Worm (Caenorhabditis elegans): ENCODE measurements around the gene Y32H12A.6.

ce11 chrIII:5424363-5424762 is 42.4 kb upstream of the Y32H12A.6 start:
- no peak for TF ChIP-seq pag-3 (tag; optimal IDR thresholded peaks at IDR 0.05; ENCODE audit: borderline replicate concordance)
- TF ChIP-seq pqm-1 (tag; optimal IDR thresholded peaks at IDR 0.05): no peak
- TF ChIP-seq tbx-7 (tag; optimal IDR thresholded peaks at IDR 0.05): no peak
- no peak for TF ChIP-seq sdc-2 (tag; optimal IDR thresholded peaks at IDR 0.05)
- no peak for TF ChIP-seq sox-4 (tag; optimal IDR thresholded peaks at IDR 0.05)
- TF ChIP-seq ama-1 (optimal IDR thresholded peaks at IDR 0.05): no peak
- TF ChIP-seq pha-4 (tag; optimal IDR thresholded peaks at IDR 0.05): no peak
- no peak for TF ChIP-seq C08G9.2 (tag; optimal IDR thresholded peaks at IDR 0.05)
- no peak for TF ChIP-seq unc-55 (GFP tag; optimal IDR thresholded peaks at IDR 0.05)
- no peak for TF ChIP-seq ceh-30 (tag; optimal IDR thresholded peaks at IDR 0.05)
- no peak for TF ChIP-seq nfya-1 (tag; optimal IDR thresholded peaks at IDR 0.05)
- no peak for TF ChIP-seq nhr-11 (tag; optimal IDR thresholded peaks at IDR 0.05)

Measured in whole organism, late embryonic.